Worm (Caenorhabditis elegans) whole organism, young adult: Measurements from ENCODE around the gene kin-30.
"Not testable (repeated sequence)": the region's sequence is repeated elsewhere in the genome, so short reads cannot be mapped to it uniquely, and the experiment has no call there.

Experiments used
- B0261.1 ChIP-seq: sonication (generic microtip); optimal IDR thresholded peaks from 2 replicates; lab custom pipeline; 2016; ENCODE audit warnings: mild to moderate bottlenecking, missing genetic modification characterization, moderate library complexity, missing compliant biosample characterization
- C06A6.2 ChIP-seq: fragments of 200-800 bp; sonication (Bioruptor generic); conservative IDR thresholded peaks from 2 replicates; pipeline ENCODE4 v1.3.6; 2022; ENCODE audit warnings: missing genetic modification characterization, missing compliant biosample characterization
- Y53F4B.3 ChIP-seq: fragments of 200-800 bp; sonication (Bioruptor generic); IDR thresholded peaks from 2 replicates; pipeline ENCODE4 v1.3.6; 2022; ENCODE audit warnings: missing genetic modification reagents, missing genetic modification characterization, missing compliant biosample characterization
- Y56A3A.18 ChIP-seq: fragments of 200-800 bp; sonication (Bioruptor generic); IDR thresholded peaks from 2 replicates; pipeline ENCODE4 v1.3.6; 2022; ENCODE audit warnings: missing genetic modification reagents, missing genetic modification characterization, missing compliant biosample characterization
- Y67H2A.10 ChIP-seq: fragments of 200-800 bp; sonication (Bioruptor generic); conservative IDR thresholded peaks from 2 replicates; pipeline ENCODE4 v1.3.6; 2022; ENCODE audit warnings: missing genetic modification reagents, missing genetic modification characterization, missing compliant biosample characterization
- Y79H2A.3 ChIP-seq: fragments of 200-800 bp; sonication (Bioruptor generic); conservative IDR thresholded peaks from 2 replicates; pipeline ENCODE4 v1.3.6; 2022; ENCODE audit warnings: missing genetic modification reagents, missing genetic modification characterization, missing compliant biosample characterization
- Y95B8A.8 ChIP-seq: fragments of 200-800 bp; sonication (Bioruptor generic); IDR thresholded peaks from 2 replicates; pipeline ENCODE4 v1.3.6; 2022; ENCODE audit warnings: missing genetic modification reagents, missing genetic modification characterization, missing compliant biosample characterization
- akir-1 ChIP-seq: fragments of 200-800 bp; sonication (Bioruptor generic); optimal IDR thresholded peaks from 2 replicates; lab custom pipeline; 2018; ENCODE audit warnings: mild to moderate bottlenecking, missing genetic modification characterization, moderate library complexity, missing compliant biosample characterization
- aptf-3 ChIP-seq: fragments of 200-800 bp; sonication (Bioruptor generic); IDR thresholded peaks from 2 replicates; pipeline ENCODE4 v1.3.6; 2022; ENCODE audit warnings: missing genetic modification characterization, missing compliant biosample characterization
- athp-1 ChIP-seq: sonication (generic microtip); optimal IDR thresholded peaks from 2 replicates; lab custom pipeline; 2017; ENCODE audit warnings: mild to moderate bottlenecking, missing genetic modification characterization, missing compliant biosample characterization
- attf-3 ChIP-seq: fragments of 200-800 bp; sonication (Bioruptor generic); conservative IDR thresholded peaks from 2 replicates; pipeline ENCODE4 v1.3.6; 2022; ENCODE audit warnings: missing genetic modification reagents, missing genetic modification characterization, missing compliant biosample characterization
- ccch-3 ChIP-seq: fragments of 200-800 bp; sonication (Bioruptor generic); optimal IDR thresholded peaks from 2 replicates; lab custom pipeline; 2018; ENCODE audit warnings: mild to moderate bottlenecking, missing genetic modification characterization, missing compliant biosample characterization
- ceh-91 ChIP-seq: fragments of 200-800 bp; sonication (Bioruptor generic); IDR thresholded peaks from 2 replicates; pipeline ENCODE4 v1.3.6; 2022; ENCODE audit warnings: missing genetic modification reagents, missing genetic modification characterization, missing compliant biosample characterization
- chd-7 ChIP-seq: sonication (generic microtip); optimal IDR thresholded peaks from 2 replicates; lab custom pipeline; 2016; ENCODE audit warnings: mild to moderate bottlenecking, missing genetic modification characterization, moderate library complexity, missing compliant biosample characterization
- dox-1 ChIP-seq: fragments of 200-800 bp; sonication (Bioruptor generic); IDR thresholded peaks from 2 replicates; pipeline ENCODE4 v1.3.6; 2022; ENCODE audit warnings: missing genetic modification reagents, missing genetic modification characterization, missing compliant biosample characterization
- efl-1 ChIP-seq: fragments of 150-350 bp; optimal IDR thresholded peaks from 2 replicates; lab custom pipeline; 2014; ENCODE audit warnings: missing biosample characterization, missing genetic modification reagents, missing genetic modification characterization
- egl-44 ChIP-seq: fragments of 200-800 bp; sonication (Bioruptor generic); IDR thresholded peaks from 2 replicates; pipeline ENCODE4 v1.3.6; 2022; ENCODE audit warnings: missing genetic modification reagents, missing genetic modification characterization, missing compliant biosample characterization
- hmg-20 ChIP-seq: fragments of 200-800 bp; sonication (Bioruptor generic); IDR thresholded peaks from 2 replicates; pipeline ENCODE4 v1.3.6; 2022; ENCODE audit warnings: missing genetic modification reagents, missing genetic modification characterization, missing compliant biosample characterization
- hsf-1 ChIP-seq: fragments of 200-800 bp; sonication (Bioruptor generic); IDR thresholded peaks from 2 replicates; pipeline ENCODE4 v1.3.6; 2022; ENCODE audit warnings: missing genetic modification reagents, missing genetic modification characterization, missing compliant biosample characterization
- let-526 ChIP-seq: fragments of 200-800 bp; sonication (Bioruptor generic); IDR thresholded peaks from 2 replicates; pipeline ENCODE4 v1.3.6; 2022; ENCODE audit warnings: missing genetic modification reagents, missing genetic modification characterization, missing compliant biosample characterization
- madf-3 ChIP-seq: fragments of 200-800 bp; sonication (Bioruptor generic); IDR thresholded peaks from 2 replicates; pipeline ENCODE4 v1.3.6; 2022; ENCODE audit warnings: missing genetic modification reagents, missing genetic modification characterization, missing compliant biosample characterization
- madf-6 ChIP-seq: fragments of 200-800 bp; sonication (Bioruptor generic); IDR thresholded peaks from 2 replicates; pipeline ENCODE4 v1.3.6; 2022; ENCODE audit warnings: missing genetic modification reagents, missing genetic modification characterization, missing compliant biosample characterization
- mes-4 ChIP-seq: sonication (generic microtip); optimal IDR thresholded peaks from 2 replicates; lab custom pipeline; 2016; ENCODE audit warnings: missing genotype, missing genetic modification characterization, missing compliant biosample characterization
- nfya-1 ChIP-seq: sonication (generic microtip); optimal IDR thresholded peaks from 2 replicates; lab custom pipeline; 2017; ENCODE audit warnings: antibody characterized with exemption, missing compliant biosample characterization, missing genetic modification characterization, borderline replicate concordance; ENCODE audit not compliant: insufficient read depth
- nhr-179 ChIP-seq: sonication (generic microtip); optimal IDR thresholded peaks from 2 replicates; lab custom pipeline; 2016; ENCODE audit warnings: mild to moderate bottlenecking, missing genetic modification characterization, missing compliant biosample characterization
- nhr-90 ChIP-seq: sonication (generic microtip); optimal IDR thresholded peaks from 2 replicates; lab custom pipeline; 2016; ENCODE audit warnings: missing genotype, mild to moderate bottlenecking, missing genetic modification characterization, missing compliant biosample characterization
- rcor-1 ChIP-seq: fragments of 200-800 bp; sonication (Bioruptor generic); IDR thresholded peaks from 2 replicates; pipeline ENCODE4 v1.3.6; 2022; ENCODE audit warnings: missing genetic modification reagents, missing genetic modification characterization, missing compliant biosample characterization
- repo-1 ChIP-seq: sonication (generic microtip); optimal IDR thresholded peaks from 2 replicates; lab custom pipeline; 2017; ENCODE audit warnings: mild to moderate bottlenecking, missing genetic modification characterization, missing compliant biosample characterization
- snpc-1.1 ChIP-seq: sonication (generic microtip); optimal IDR thresholded peaks from 2 replicates; lab custom pipeline; 2017; ENCODE audit warnings: missing genetic modification characterization, mild to moderate bottlenecking, missing compliant biosample characterization, antibody characterized with exemption, moderate library complexity, missing genotype, missing genetic modification reagents; ENCODE audit not compliant: insufficient read depth
- zfh-2 ChIP-seq: fragments of 200-800 bp; sonication (Bioruptor generic); conservative IDR thresholded peaks from 2 replicates; pipeline ENCODE4 v1.3.6; 2022; ENCODE audit warnings: missing genetic modification reagents, missing genetic modification characterization, missing compliant biosample characterization
- zim-3 ChIP-seq: sonication (generic microtip); optimal IDR thresholded peaks from 2 replicates; lab custom pipeline; 2017; ENCODE audit warnings: mild to moderate bottlenecking, missing genetic modification characterization, moderate library complexity, missing compliant biosample characterization
- ztf-3 ChIP-seq: fragments of 200-800 bp; sonication (Bioruptor generic); optimal IDR thresholded peaks from 2 replicates; lab custom pipeline; 2018; ENCODE audit warnings: mild to moderate bottlenecking, missing genetic modification characterization, missing compliant biosample characterization

kin-30 gene

ce11 chrV:15256669-15257068 lies 12.1 kb downstream of the kin-30 start, which contains the start of gene srsx-39:
Gene srsx-39, minus strand, starts transcription at chrV:15256769.
- not testable (repeated sequence) for TF ChIP-seq nhr-179 (tag; lab: Kevin White, UChicago); ceh-91; let-526

DNA sequence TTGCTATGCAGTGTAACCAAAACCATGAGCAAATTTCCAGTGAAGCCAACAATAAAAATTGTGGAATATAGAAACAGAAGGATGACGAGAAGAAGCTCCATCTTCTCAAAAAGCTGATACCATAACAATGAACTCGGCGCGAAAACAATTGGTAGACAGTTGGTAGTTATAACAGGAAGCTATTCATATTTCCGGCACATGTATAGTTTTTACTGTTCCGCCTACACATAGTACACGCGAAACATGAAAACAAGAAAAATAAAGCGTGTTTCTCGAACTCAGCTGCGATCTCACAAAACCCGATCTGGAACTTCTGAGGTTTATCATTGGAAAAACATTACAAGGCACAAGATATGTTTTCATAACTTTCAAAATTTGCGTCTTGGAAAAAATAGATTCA lies 14.5 kb downstream of the kin-30 start, which contains the start of gene srsx-37:
Gene srsx-37 (minus strand): TSS at position 101 of the 400 bp plus-strand sequence.
- TF ChIP-seq Y56A3A.18 (no peak), rcor-1 (no peak), Y53F4B.3 (no peak)

ce11 chrV:15259904-15260303 lies 15.3 kb downstream of the kin-30 start, which contains the start of gene M01B2.8:
Gene M01B2.8, plus strand, starts transcription at chrV:15260204.
- TF ChIP-seq egl-44: no peak
- no peak for TF ChIP-seq Y56A3A.18
- TF ChIP-seq Y79H2A.3 (GFP tag; lab: Robert Waterston, UW): no peak
- no peak for TF ChIP-seq zim-3 (tag; lab: Kevin White, UChicago)
- no peak for TF ChIP-seq dox-1 (GFP tag; lab: Robert Waterston, UW)
- TF ChIP-seq ccch-3 (GFP tag; lab: Kevin White, UChicago): no peak
- no peak for TF ChIP-seq athp-1 (tag; lab: Kevin White, UChicago)
- no peak for TF ChIP-seq B0261.1 (tag; lab: Kevin White, UChicago)
- no peak for TF ChIP-seq C06A6.2 (GFP tag; lab: Robert Waterston, UW)
- TF ChIP-seq nhr-179 (tag; lab: Kevin White, UChicago): no peak
- no peak for TF ChIP-seq hmg-20 (GFP tag; lab: Robert Waterston, UW)
- TF ChIP-seq madf-3 (GFP tag; lab: Robert Waterston, UW): no peak
- TF ChIP-seq nfya-1 (tag; lab: Kevin White, UChicago): no peak

- not testable (repeated sequence) for TF ChIP-seq attf-3, madf-6, aptf-3 (GFP tag; lab: Robert Waterston, UW)
These were observed 17.8 kb downstream of the kin-30 start, which contains the start of gene M01B2.10 for ce11 chrV:15262336-15262735. Gene M01B2.10, minus strand, starts transcription at chrV:15262436.

DNA sequence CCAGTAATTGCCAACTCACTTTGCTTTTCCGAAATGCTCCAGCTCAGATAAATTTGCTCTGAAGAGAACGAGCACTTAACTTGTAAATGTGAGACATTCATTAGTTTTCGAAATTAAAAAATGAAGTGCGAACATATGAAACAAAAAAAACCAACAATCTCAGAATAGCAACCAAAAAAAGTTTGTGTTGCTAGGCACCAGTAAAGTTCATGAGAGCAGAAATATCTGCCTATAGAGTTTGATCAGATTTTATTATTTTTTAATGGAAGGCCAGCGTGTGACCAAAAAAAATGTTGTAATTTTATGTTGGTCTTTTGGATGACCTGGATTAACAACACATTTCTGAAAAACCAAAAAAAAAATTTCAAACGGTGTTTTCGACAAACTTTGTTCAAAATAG lies 19.6 kb downstream of the kin-30 start, which contains the start of gene M01B2.12:
Gene M01B2.12 (minus strand): TSS at position 101 of the 400 bp plus-strand sequence.
- TF ChIP-seq akir-1 (GFP tag; lab: Kevin White, UChicago): no peak
- no peak for TF ChIP-seq hsf-1 (GFP tag; lab: Robert Waterston, UW)
- no peak for TF ChIP-seq aptf-3 (GFP tag; lab: Robert Waterston, UW)
- TF ChIP-seq nhr-90 (tag; lab: Kevin White, UChicago): no peak
- no peak for TF ChIP-seq chd-7 (tag; lab: Kevin White, UChicago)
- TF ChIP-seq repo-1 (tag; lab: Kevin White, UChicago): no peak
- TF ChIP-seq let-526: no peak
- no peak for TF ChIP-seq Y95B8A.8
- TF ChIP-seq ztf-3 (GFP tag; lab: Kevin White, UChicago): no peak
- no peak for TF ChIP-seq nhr-179 (tag; lab: Kevin White, UChicago)
- TF ChIP-seq snpc-1.1 (tag; lab: Kevin White, UChicago): no peak
- no peak for TF ChIP-seq egl-44
- no peak for TF ChIP-seq mes-4 (tag; lab: Kevin White, UChicago)
- TF ChIP-seq Y67H2A.10: no peak
- no peak for TF ChIP-seq efl-1
- no peak for TF ChIP-seq zfh-2 (GFP tag; lab: Robert Waterston, UW)
